Worm (Caenorhabditis elegans) whole organism, early embryonic: ENCODE measurements around the gene cyp-33A1.

Source experiments
- B0310.2 ChIP-seq: sonication (generic microtip); optimal IDR thresholded peaks from 2 replicates; lab custom pipeline; 2016; ENCODE audit warnings: mild to moderate bottlenecking, missing genetic modification characterization, missing compliant biosample characterization
- F13C5.2 ChIP-seq: sonication (generic microtip); optimal IDR thresholded peaks from 2 replicates; lab custom pipeline; 2017; ENCODE audit warnings: mild to moderate bottlenecking, missing genetic modification characterization, inconsistent platforms, missing compliant biosample characterization
- aly-1 ChIP-seq: sonication (generic microtip); optimal IDR thresholded peaks from 2 replicates; lab custom pipeline; 2016; ENCODE audit warnings: missing genetic modification characterization, missing compliant biosample characterization
- ama-1 ChIP-seq: fragments of 150-350 bp; optimal IDR thresholded peaks from 2 replicates; lab custom pipeline; 2014
- ceh-13 ChIP-seq: fragments of 200-800 bp; sonication (Bioruptor generic); optimal IDR thresholded peaks from 2 replicates; lab custom pipeline; 2018; ENCODE audit warnings: mild to moderate bottlenecking, missing genetic modification characterization, missing compliant biosample characterization
- ceh-36 ChIP-seq: sonication (generic microtip); optimal IDR thresholded peaks from 2 replicates; lab custom pipeline; 2016; ENCODE audit warnings: missing genetic modification characterization, inconsistent platforms, missing compliant biosample characterization
- ets-7 ChIP-seq: sonication (generic microtip); optimal IDR thresholded peaks from 2 replicates; lab custom pipeline; 2016; ENCODE audit warnings: missing genotype, missing genetic modification characterization, missing compliant biosample characterization
- flt-1 ChIP-seq: fragments of 200-800 bp; sonication (Bioruptor generic); IDR thresholded peaks from 2 replicates; pipeline ENCODE4 v1.3.6; 2022; ENCODE audit warnings: missing genetic modification characterization, missing compliant biosample characterization
- hmbx-1 ChIP-seq: sonication (generic microtip); optimal IDR thresholded peaks from 2 replicates; lab custom pipeline; 2016; ENCODE audit warnings: mild to moderate bottlenecking, missing genetic modification characterization, missing compliant biosample characterization
- hmg-4 ChIP-seq: fragments of 200-800 bp; sonication (Bioruptor generic); optimal IDR thresholded peaks from 2 replicates; lab custom pipeline; 2018; ENCODE audit warnings: mild to moderate bottlenecking, missing genetic modification characterization, missing compliant biosample characterization
- hnd-1 ChIP-seq: sonication (generic microtip); optimal IDR thresholded peaks from 2 replicates; lab custom pipeline; 2016; ENCODE audit warnings: missing genetic modification characterization, missing compliant biosample characterization
- pes-1 ChIP-seq: fragments of 200-800 bp; sonication (Bioruptor generic); IDR thresholded peaks from 2 replicates; pipeline ENCODE4 v1.3.6; 2022; ENCODE audit warnings: missing genetic modification reagents, missing genetic modification characterization, missing compliant biosample characterization
- scrt-1 ChIP-seq: fragments of 200-800 bp; sonication (Bioruptor generic); IDR thresholded peaks from 2 replicates; pipeline ENCODE4 v1.3.6; 2022; ENCODE audit warnings: missing genetic modification characterization, missing compliant biosample characterization
- sea-1 ChIP-seq: fragments of 200-800 bp; sonication (Bioruptor generic); conservative IDR thresholded peaks from 2 replicates; pipeline ENCODE4 v1.3.6; 2022; ENCODE audit warnings: missing genetic modification characterization, missing compliant biosample characterization
- tbx-11 ChIP-seq: fragments of 200-800 bp; sonication (Bioruptor generic); IDR thresholded peaks from 2 replicates; pipeline ENCODE4 v1.3.6; 2022; ENCODE audit warnings: missing genetic modification characterization, missing compliant biosample characterization
- tbx-37 ChIP-seq: fragments of 200-800 bp; sonication (Bioruptor generic); conservative IDR thresholded peaks from 2 replicates; pipeline ENCODE4 v1.3.6; 2022; ENCODE audit warnings: missing genetic modification reagents, missing genetic modification characterization, missing compliant biosample characterization
- tra-4 ChIP-seq: sonication (generic microtip); optimal IDR thresholded peaks from 2 replicates; lab custom pipeline; 2017; ENCODE audit warnings: missing genetic modification characterization, missing compliant biosample characterization

Gene cyp-33A1

ce11 chrV:7683907-7684655 is 2.8 kb upstream of the cyp-33A1 start, which contains the start of gene sre-11:
Gene sre-11, minus strand, starts transcription at chrV:7683957.
- no peak for TF ChIP-seq hmg-4 (GFP tag; lab: Kevin White, UChicago)
- TF ChIP-seq tra-4 (tag; lab: Kevin White, UChicago), result no peak
- no peak for TF ChIP-seq pes-1 (GFP tag; lab: Robert Waterston, UW)
- TF ChIP-seq scrt-1, result no peak
- TF ChIP-seq aly-1 (tag; lab: Kevin White, UChicago), result no peak
- TF ChIP-seq tbx-37 (GFP tag; lab: Robert Waterston, UW), result no peak
- TF ChIP-seq hnd-1 (tag; lab: Kevin White, UChicago), result no peak
- no peak for TF ChIP-seq ama-1 (lab: Kevin White, UChicago)
- no peak for TF ChIP-seq B0310.2 (tag; lab: Kevin White, UChicago)
- TF ChIP-seq flt-1 (GFP tag; lab: Robert Waterston, UW), result no peak

ce11 chrV:7675904-7676303 is 5.4 kb downstream of the cyp-33A1 start, which contains the start of gene C12D5.3:
Gene C12D5.3, plus strand, starts transcription at chrV:7676204.
- TF ChIP-seq ceh-13 (GFP tag; lab: Kevin White, UChicago) (no peak), F13C5.2 (tag; lab: Kevin White, UChicago) (no peak)

- no peak for TF ChIP-seq aly-1 (tag; lab: Kevin White, UChicago)
- no peak for TF ChIP-seq hnd-1 (tag; lab: Kevin White, UChicago)
- TF ChIP-seq ceh-13 (GFP tag; lab: Kevin White, UChicago), result no peak
- TF ChIP-seq ceh-36 (tag; lab: Kevin White, UChicago), result no peak
- TF ChIP-seq sea-1 (GFP tag; lab: Robert Waterston, UW), result no peak
- no peak for TF ChIP-seq hmg-4 (GFP tag; lab: Kevin White, UChicago)
- TF ChIP-seq scrt-1, result no peak
- TF ChIP-seq flt-1 (GFP tag; lab: Robert Waterston, UW), result no peak
These were observed 9.0 kb downstream of the cyp-33A1 start, which contains the start of gene C12D5.4 for ce11 chrV:7672258-7672657. Gene C12D5.4, plus strand, starts transcription at chrV:7672558.

- no peak for TF ChIP-seq ceh-13 (GFP tag; lab: Kevin White, UChicago)
- no peak for TF ChIP-seq pes-1 (GFP tag; lab: Robert Waterston, UW)
- TF ChIP-seq F13C5.2 (tag; lab: Kevin White, UChicago), result no peak
- TF ChIP-seq tbx-11 (GFP tag; lab: Robert Waterston, UW), result no peak
- TF ChIP-seq ceh-36 (tag; lab: Kevin White, UChicago), result no peak
- no peak for TF ChIP-seq B0310.2 (tag; lab: Kevin White, UChicago)
- TF ChIP-seq sea-1 (GFP tag; lab: Robert Waterston, UW), result no peak
- no peak for TF ChIP-seq flt-1 (GFP tag; lab: Robert Waterston, UW)
- no peak for TF ChIP-seq hmg-4 (GFP tag; lab: Kevin White, UChicago)
- no peak for TF ChIP-seq aly-1 (tag; lab: Kevin White, UChicago)
- TF ChIP-seq ets-7 (tag; lab: Kevin White, UChicago), result no peak
- TF ChIP-seq scrt-1, result no peak
- no peak for TF ChIP-seq tra-4 (tag; lab: Kevin White, UChicago)
- TF ChIP-seq hnd-1 (tag; lab: Kevin White, UChicago), result no peak
- TF ChIP-seq ama-1 (lab: Kevin White, UChicago), result no peak
- no peak for TF ChIP-seq hmbx-1 (tag; lab: Kevin White, UChicago)
These were observed 13.3 kb downstream of the cyp-33A1 start, which contains the start of gene C12D5.5 for ce11 chrV:7667940-7668339. Gene C12D5.5, plus strand, starts transcription at chrV:7668240.

ce11 chrV:7653567-7653966 is 27.7 kb downstream of the cyp-33A1 start, which contains the start of gene srh-200:
Gene srh-200, minus strand, starts transcription at chrV:7653667.
- TF ChIP-seq pes-1 (GFP tag; lab: Robert Waterston, UW) (no peak), flt-1 (GFP tag; lab: Robert Waterston, UW) (no peak), tra-4 (tag; lab: Kevin White, UChicago) (no peak), sea-1 (GFP tag; lab: Robert Waterston, UW) (no peak), ceh-13 (GFP tag; lab: Kevin White, UChicago) (no peak), F13C5.2 (tag; lab: Kevin White, UChicago) (no peak), B0310.2 (tag; lab: Kevin White, UChicago) (no peak), aly-1 (tag; lab: Kevin White, UChicago) (no peak), scrt-1 (no peak), hnd-1 (tag; lab: Kevin White, UChicago) (no peak), hmbx-1 (tag; lab: Kevin White, UChicago) (no peak), ceh-36 (tag; lab: Kevin White, UChicago) (no peak), ama-1 (lab: Kevin White, UChicago) (no peak), tbx-11 (GFP tag; lab: Robert Waterston, UW) (no peak), tbx-37 (GFP tag; lab: Robert Waterston, UW) (no peak), hmg-4 (GFP tag; lab: Kevin White, UChicago) (no peak)

ce11 chrV:7651757-7652156 is 29.5 kb downstream of the cyp-33A1 start, which contains the start of gene srh-234:
Gene srh-234, minus strand, starts transcription at chrV:7651857.
- TF ChIP-seq B0310.2 (tag; lab: Kevin White, UChicago) (no peak), scrt-1 (no peak), hmbx-1 (tag; lab: Kevin White, UChicago) (no peak), F13C5.2 (tag; lab: Kevin White, UChicago) (no peak), hnd-1 (tag; lab: Kevin White, UChicago) (no peak), sea-1 (GFP tag; lab: Robert Waterston, UW) (no peak), ets-7 (tag; lab: Kevin White, UChicago) (no peak), aly-1 (tag; lab: Kevin White, UChicago) (no peak), tbx-11 (GFP tag; lab: Robert Waterston, UW) (no peak), flt-1 (GFP tag; lab: Robert Waterston, UW) (no peak), ceh-13 (GFP tag; lab: Kevin White, UChicago) (no peak)
